Fruit fly (Drosophila melanogaster): ENCODE measurements around the gene Nhe2.

Nhe2 gene

DNA sequence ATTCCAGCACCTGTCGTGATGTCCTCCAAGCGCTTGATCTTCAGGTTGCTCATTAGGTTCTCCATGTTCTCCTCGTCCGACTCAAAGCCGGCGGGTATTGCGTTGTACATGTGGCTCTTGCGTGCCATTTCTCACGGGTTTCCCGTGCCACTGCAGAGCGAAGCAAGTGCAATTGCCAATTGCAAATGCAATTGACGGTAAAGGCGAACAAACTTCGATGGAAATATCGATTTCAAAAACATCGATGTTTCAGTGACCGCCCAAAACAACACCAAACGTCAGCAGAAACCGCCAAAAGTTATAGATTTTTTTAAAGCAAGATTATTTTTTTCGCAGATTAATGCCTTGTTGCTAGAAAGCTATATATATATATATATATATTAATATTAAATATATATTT, 58.5 kb downstream of the Nhe2 start, which contains the start of gene Nbr (continued):
- TF ChIP-seq CG1603 (tag; optimal IDR thresholded peaks at IDR 0.05) = no peak
- TF ChIP-seq ken (GFP tag; IDR thresholded peaks at IDR 0.05) = 0 out of 3 replicates have a peak, but pooled peaks have one; percentile 40
- TF ChIP-seq sim (GFP tag; IDR thresholded peaks at IDR 0.05) = no peak
- TF ChIP-seq wek (GFP tag; optimal IDR thresholded peaks at IDR 0.05) = no peak
- TF ChIP-seq chinmo (GFP tag; IDR thresholded peaks at IDR 0.05; ENCODE audit: partially characterized antibody) = peak; percentile 76; the same call in 1 of the 4 replicates
- no peak for TF ChIP-seq Awh (GFP tag; IDR thresholded peaks at IDR 0.05)
- no peak for TF ChIP-seq CG4282 (GFP tag; optimal IDR thresholded peaks at IDR 0.05)
- TF ChIP-seq Ets65A (GFP tag) = peak; percentile 71
- TF ChIP-seq CG9797 (GFP tag; optimal IDR thresholded peaks at IDR 0.05) = no peak
- peak; percentile 58 for TF ChIP-seq Sry-δ (GFP tag; optimal IDR thresholded peaks at IDR 0.05)
- TF ChIP-seq CG3995 (GFP tag; optimal IDR thresholded peaks at IDR 0.05) = no peak
- 0 out of 3 replicates have a peak, but pooled peaks have one; percentile 24 for TF ChIP-seq ci (GFP tag; IDR thresholded peaks at IDR 0.05)
- no peak for TF ChIP-seq CG30020 (tag; optimal IDR thresholded peaks at IDR 0.05)
- no peak for TF ChIP-seq Hey (tag; optimal IDR thresholded peaks at IDR 0.05)
- TF ChIP-seq NFAT (GFP tag; IDR thresholded peaks at IDR 0.05) = peak; percentile 44; the same call in 1 of the 2 replicates
- TF ChIP-seq CG6791 (GFP tag; IDR thresholded peaks at IDR 0.05; ENCODE audit: partially characterized antibody) = 0 out of 3 replicates have a peak, but pooled peaks have one; percentile 35
- peak; percentile 56 for TF ChIP-seq Scr (GFP tag; IDR thresholded peaks at IDR 0.05; ENCODE audit: partially characterized antibody)
- TF ChIP-seq slbo (GFP tag; IDR thresholded peaks at IDR 0.05) = peak; percentile 54
- no peak for TF ChIP-seq CG10654 (GFP tag; optimal IDR thresholded peaks at IDR 0.05)
- TF ChIP-seq croc (GFP tag; conservative IDR thresholded peaks at IDR 0.05) = no peak
- peak; percentile 60 for TF ChIP-seq unc-4 (GFP tag; IDR thresholded peaks at IDR 0.05; ENCODE audit: partially characterized antibody)
- TF ChIP-seq salm (tag; optimal IDR thresholded peaks at IDR 0.05) = no peak
- TF ChIP-seq ewg (GFP tag; optimal IDR thresholded peaks at IDR 0.05) = no peak
- no peak for TF ChIP-seq ara (GFP tag; IDR thresholded peaks at IDR 0.05)
- no peak for TF ChIP-seq CG8089 (GFP tag; optimal IDR thresholded peaks at IDR 0.05)
- no peak for TF ChIP-seq CG18764 (GFP tag; optimal IDR thresholded peaks at IDR 0.05)
- TF ChIP-seq CG34224 (GFP tag; IDR thresholded peaks at IDR 0.05; ENCODE audit: partially characterized antibody) = peak; percentile 43; the same call in 1 of the 3 replicates
- TF ChIP-seq hbn (GFP tag; IDR thresholded peaks at IDR 0.05; ENCODE audit: partially characterized antibody) = peak; percentile 57
- no peak for TF ChIP-seq Dbx (GFP tag; IDR thresholded peaks at IDR 0.05)
- no peak for TF ChIP-seq disco-r (GFP tag; optimal IDR thresholded peaks at IDR 0.05)
- peak; percentile 39 for TF ChIP-seq Rfx (GFP tag; IDR thresholded peaks at IDR 0.05)
- TF ChIP-seq CG8290 (GFP tag; optimal IDR thresholded peaks at IDR 0.05) = no peak
- peak in 1 of 2 experiments; percentile 29 for TF ChIP-seq CG8290 (tag; optimal IDR thresholded peaks at IDR 0.05)
- peak; percentile 11; the same call in 1 of the 2 replicates for TF ChIP-seq sob (GFP tag; IDR thresholded peaks at IDR 0.05)
- no peak for TF ChIP-seq Vsx1 (GFP tag; optimal IDR thresholded peaks at IDR 0.05)
- no peak for TF ChIP-seq trem (tag; optimal IDR thresholded peaks at IDR 0.05)
- TF ChIP-seq CG2116 (GFP tag; optimal IDR thresholded peaks at IDR 0.05) = no peak
- no peak for TF ChIP-seq fd102C (GFP tag; optimal IDR thresholded peaks at IDR 0.05)
- TF ChIP-seq CG9876 (GFP tag; optimal IDR thresholded peaks at IDR 0.05) = no peak
- peak; percentile 16; the same call in 1 of the 3 replicates for TF ChIP-seq CG11456 (GFP tag; IDR thresholded peaks at IDR 0.05)
- TF ChIP-seq HLH3B (GFP tag; IDR thresholded peaks at IDR 0.05) = 0 out of 2 replicates have a peak, but pooled peaks have one; percentile 4
- TF ChIP-seq MESR4 (GFP tag; optimal IDR thresholded peaks at IDR 0.05) = peak; percentile 87
- TF ChIP-seq ranshi (GFP tag; IDR thresholded peaks at IDR 0.05) = no peak
- TF ChIP-seq peb (GFP tag; IDR thresholded peaks at IDR 0.05) = no peak
- TF ChIP-seq Optix (GFP tag; IDR thresholded peaks at IDR 0.05) = no peak
- TF ChIP-seq ato (GFP tag; IDR thresholded peaks at IDR 0.05; ENCODE audit: partially characterized antibody) = peak; percentile 33; the same call in 1 of the 2 replicates
- no peak for TF ChIP-seq CG31388 (GFP tag; optimal IDR thresholded peaks at IDR 0.05)
- TF ChIP-seq NC2α (GFP tag; optimal IDR thresholded peaks at IDR 0.05) = no peak
- TF ChIP-seq cwo (GFP tag; optimal IDR thresholded peaks at IDR 0.05) = no peak
- no peak for TF ChIP-seq Six4 (GFP tag; optimal IDR thresholded peaks at IDR 0.05)
- no peak for TF ChIP-seq HLHmδ (GFP tag; optimal IDR thresholded peaks at IDR 0.05)

Measured in whole organism, embryonic.